Fruit fly (Drosophila melanogaster) whole organism, embryonic: ENCODE measurements around the gene CG7016.
A peak's percentile ranks its signal among the peaks of the same experiment; 100 is the strongest.

Source experiments
- Blimp-1 ChIP-seq: fragments of 200-800 bp; sonication (Bioruptor generic); optimal IDR thresholded peaks from 3 replicates; lab custom pipeline; 2018; ENCODE audit warnings: missing biosample characterization, missing genetic modification characterization, mild to moderate bottlenecking, moderate library complexity, missing genetic modification reagents
- CG10565 ChIP-seq: fragments of 200-800 bp; sonication (Bioruptor generic); optimal IDR thresholded peaks from 3 replicates; lab custom pipeline; 2016; ENCODE audit warnings: missing biosample characterization, mild to moderate bottlenecking, missing genetic modification characterization
- CG10979 ChIP-seq: fragments of 200-800 bp; sonication (Bioruptor generic); optimal IDR thresholded peaks from 2 replicates; lab custom pipeline; 2018; ENCODE audit warnings: missing biosample characterization, mild to moderate bottlenecking, missing genetic modification characterization, moderate library complexity
- CG12744 ChIP-seq: fragments of 200-800 bp; sonication (Bioruptor generic); optimal IDR thresholded peaks from 2 replicates; lab custom pipeline; 2016; ENCODE audit warnings: missing biosample characterization, missing genetic modification characterization
- CG13894 ChIP-seq: fragments of 200-800 bp; sonication (Bioruptor generic); optimal IDR thresholded peaks from 3 replicates; lab custom pipeline; 2018; ENCODE audit warnings: missing biosample characterization, mild to moderate bottlenecking, missing genetic modification characterization, moderate library complexity
- CG14965 ChIP-seq: fragments of 200-800 bp; sonication (Bioruptor generic); optimal IDR thresholded peaks from 2 replicates; lab custom pipeline; 2016; ENCODE audit warnings: missing biosample characterization, missing genetic modification characterization, borderline replicate concordance
- CG15601 ChIP-seq: fragments of 200-800 bp; sonication (Bioruptor generic); optimal IDR thresholded peaks from 3 replicates; lab custom pipeline; 2019; ENCODE audit warnings: missing biosample characterization, mild to moderate bottlenecking, missing genetic modification characterization, moderate library complexity
- CG1603 ChIP-seq: fragments of 200-800 bp; sonication (Bioruptor generic); optimal IDR thresholded peaks from 2 replicates; lab custom pipeline; 2019; ENCODE audit warnings: missing biosample characterization, mild to moderate bottlenecking, missing genetic modification characterization, moderate library complexity
- CG18599 ChIP-seq: fragments of 200-800 bp; sonication (Bioruptor generic); optimal IDR thresholded peaks from 3 replicates; lab custom pipeline; 2017; ENCODE audit warnings: missing biosample characterization, missing genetic modification characterization, mild to moderate bottlenecking, moderate library complexity, missing genetic modification reagents
- CG2199 ChIP-seq: fragments of 200-800 bp; sonication (Bioruptor generic); IDR thresholded peaks from 3 replicates; pipeline ENCODE4 v1.3.6; 2022; ENCODE audit warnings: missing biosample characterization, missing genetic modification characterization
- CG30403 ChIP-seq: fragments of 200-800 bp; sonication (Bioruptor generic); optimal IDR thresholded peaks from 3 replicates; lab custom pipeline; 2016; ENCODE audit warnings: missing biosample characterization, missing genetic modification characterization
- CG30431 ChIP-seq: fragments of 200-800 bp; sonication (Bioruptor generic); optimal IDR thresholded peaks from 2 replicates; lab custom pipeline; 2017; ENCODE audit warnings: missing biosample characterization, missing genetic modification characterization
- CG3407 ChIP-seq: fragments of 200-800 bp; sonication (Bioruptor generic); optimal IDR thresholded peaks from 2 replicates; lab custom pipeline; 2018; ENCODE audit warnings: missing biosample characterization, mild to moderate bottlenecking, missing genetic modification characterization
- CG43689 ChIP-seq: fragments of 200-800 bp; sonication (Bioruptor generic); IDR thresholded peaks from 2 replicates; pipeline ENCODE4 v1.3.6; 2022; ENCODE audit warnings: missing biosample characterization, missing genetic modification characterization
- CG6689 ChIP-seq: fragments of 200-800 bp; sonication (Bioruptor generic); IDR thresholded peaks from 2 replicates; pipeline ENCODE4 v1.3.6; 2022; ENCODE audit warnings: missing biosample characterization, missing genetic modification characterization
- CG7357 ChIP-seq: fragments of 200-800 bp; sonication (Bioruptor generic); IDR thresholded peaks from 3 replicates; pipeline ENCODE4 v1.3.6; 2022; ENCODE audit warnings: missing biosample characterization, missing genetic modification characterization
- CG7372 ChIP-seq: fragments of 200-800 bp; sonication (Bioruptor generic); IDR thresholded peaks from 2 replicates; pipeline ENCODE4 v1.3.6; 2022; ENCODE audit warnings: missing biosample characterization, missing genetic modification characterization
- CG8089 ChIP-seq: fragments of 200-800 bp; sonication (Bioruptor generic); optimal IDR thresholded peaks from 3 replicates; lab custom pipeline; 2016; ENCODE audit warnings: missing biosample characterization, missing genetic modification characterization
- CG9876 ChIP-seq: fragments of 200-800 bp; sonication (Bioruptor generic); optimal IDR thresholded peaks from 2 replicates; lab custom pipeline; 2016; ENCODE audit warnings: missing biosample characterization, missing genetic modification characterization
- CG9932 ChIP-seq: fragments of 200-800 bp; sonication (Bioruptor generic); IDR thresholded peaks from 2 replicates; pipeline ENCODE4 v1.3.6; 2022; ENCODE audit warnings: missing biosample characterization, missing genetic modification characterization
- Camta ChIP-seq: fragments of 200-800 bp; sonication (Bioruptor generic); optimal IDR thresholded peaks from 2 replicates; lab custom pipeline; 2016; ENCODE audit warnings: missing biosample characterization, missing genetic modification characterization
- E2f1 ChIP-seq: fragments of 200-800 bp; sonication (Bioruptor generic); IDR thresholded peaks from 2 replicates; pipeline ENCODE4 v1.3.6; 2022; ENCODE audit warnings: missing biosample characterization, missing genetic modification characterization
- Elba2 ChIP-seq: fragments of 200-800 bp; sonication (Bioruptor generic); optimal IDR thresholded peaks from 3 replicates; lab custom pipeline; 2016; ENCODE audit warnings: missing biosample characterization, missing genetic modification characterization
- Gsc ChIP-seq: fragments of 200-800 bp; sonication (Bioruptor generic); IDR thresholded peaks from 2 replicates; pipeline ENCODE4 v1.3.6; 2022; ENCODE audit warnings: missing biosample characterization, missing genetic modification characterization
- HLH4C ChIP-seq: fragments of 200-800 bp; sonication (Bioruptor generic); IDR thresholded peaks from 3 replicates; pipeline ENCODE4 v1.3.6; 2022; ENCODE audit warnings: missing biosample characterization, missing genetic modification characterization; ENCODE audit not compliant: partially characterized antibody
- HmgD ChIP-seq: fragments of 200-800 bp; sonication (Bioruptor generic); optimal IDR thresholded peaks from 3 replicates; lab custom pipeline; 2016; ENCODE audit warnings: missing biosample characterization, missing genetic modification characterization
- Hmr ChIP-seq: fragments of 200-800 bp; sonication (Bioruptor generic); optimal IDR thresholded peaks from 3 replicates; lab custom pipeline; 2017; ENCODE audit warnings: mild to moderate bottlenecking, missing biosample characterization, missing genetic modification reagents, missing genetic modification characterization
- Myb ChIP-seq: fragments of 200-800 bp; sonication (Bioruptor generic); optimal IDR thresholded peaks from 2 replicates; lab custom pipeline; 2016; ENCODE audit warnings: missing biosample characterization, missing genetic modification characterization
- NC2β ChIP-seq: fragments of 200-800 bp; sonication (Bioruptor generic); optimal IDR thresholded peaks from 2 replicates; lab custom pipeline; 2016; ENCODE audit warnings: missing biosample characterization, missing genetic modification characterization
- Ptx1 ChIP-seq: fragments of 200-800 bp; sonication (Bioruptor generic); IDR thresholded peaks from 2 replicates; pipeline ENCODE4 v1.3.6; 2022; ENCODE audit warnings: missing biosample characterization, missing genetic modification characterization
- Sin3A ChIP-seq: fragments of >200 bp; optimal IDR thresholded peaks from 2 replicates; lab custom pipeline; 2018
- Sox102F ChIP-seq: fragments of 200-800 bp; sonication (Bioruptor generic); optimal IDR thresholded peaks from 2 replicates; lab custom pipeline; 2018; ENCODE audit warnings: missing biosample characterization, mild to moderate bottlenecking, missing genetic modification characterization, moderate library complexity
- Trl ChIP-seq, 3 experiments: fragments of >200 bp in 2 of 3; fragments of 200-800 bp in 1 of 3; sonication (Bioruptor generic) in 1 of 3; optimal IDR thresholded peaks; 2 replicates in 1 of 3; 3 replicates in 2 of 3; lab custom pipeline; 2016 to 2017; ENCODE audit warnings: missing biosample characterization in 1 of 3, missing genetic modification characterization in 1 of 3
- abd-A ChIP-seq: fragments of 200-800 bp; sonication (Bioruptor generic); optimal IDR thresholded peaks from 3 replicates; lab custom pipeline; 2019; ENCODE audit warnings: missing biosample characterization, mild to moderate bottlenecking, missing genetic modification characterization, moderate library complexity
- bab2 ChIP-seq: fragments of 200-800 bp; sonication (Bioruptor generic); optimal IDR thresholded peaks from 2 replicates; lab custom pipeline; 2016; ENCODE audit warnings: missing biosample characterization, missing genetic modification characterization
- chn ChIP-seq: fragments of 200-800 bp; sonication (Bioruptor generic); optimal IDR thresholded peaks from 2 replicates; lab custom pipeline; 2016; ENCODE audit warnings: missing biosample characterization, missing genetic modification characterization
- dimm ChIP-seq: fragments of 200-800 bp; sonication (Bioruptor generic); IDR thresholded peaks from 2 replicates; pipeline ENCODE4 v1.3.6; 2022; ENCODE audit warnings: missing biosample characterization, missing genetic modification characterization
- disco-r ChIP-seq: fragments of 200-800 bp; sonication (Bioruptor generic); optimal IDR thresholded peaks from 2 replicates; lab custom pipeline; 2016; ENCODE audit warnings: missing biosample characterization, missing genetic modification characterization
- dmrt99B ChIP-seq: fragments of 200-800 bp; sonication (Bioruptor generic); optimal IDR thresholded peaks from 2 replicates; lab custom pipeline; 2018; ENCODE audit warnings: missing biosample characterization, mild to moderate bottlenecking, missing genetic modification characterization, moderate library complexity
- grau ChIP-seq: fragments of 200-800 bp; optimal IDR thresholded peaks from 3 replicates; lab custom pipeline; 2019; ENCODE audit warnings: missing biosample characterization, mild to moderate bottlenecking, missing genetic modification characterization, moderate library complexity
- ken ChIP-seq: fragments of 200-800 bp; sonication (Bioruptor generic); IDR thresholded peaks from 3 replicates; pipeline ENCODE4 v1.3.6; 2022; ENCODE audit warnings: missing biosample characterization, missing genetic modification characterization
- lmd ChIP-seq: fragments of 200-800 bp; sonication (Bioruptor generic); IDR thresholded peaks from 2 replicates; pipeline ENCODE4 v1.3.6; 2022; ENCODE audit warnings: missing biosample characterization, missing genetic modification characterization
- lola ChIP-seq, 3 experiments: fragments of >200 bp in 2 of 3; fragments of 200-800 bp in 1 of 3; sonication (Bioruptor generic) in 1 of 3; optimal IDR thresholded peaks; 2 replicates each; lab custom pipeline; 2017 to 2019; ENCODE audit warnings: missing biosample characterization in 3 of 3, missing genetic modification characterization in 3 of 3, mild to moderate bottlenecking in 1 of 3, moderate library complexity in 1 of 3
- nerfin-2 ChIP-seq: fragments of 200-800 bp; sonication (Bioruptor generic); IDR thresholded peaks from 2 replicates; pipeline ENCODE4 v1.3.6; 2022; ENCODE audit warnings: missing biosample characterization, missing genetic modification characterization; ENCODE audit not compliant: partially characterized antibody
- odd ChIP-seq: fragments of 200-800 bp; sonication (Bioruptor generic); optimal IDR thresholded peaks from 2 replicates; lab custom pipeline; 2017; ENCODE audit warnings: missing biosample characterization, mild to moderate bottlenecking, missing genetic modification characterization
- pho ChIP-seq: fragments of 200-800 bp; sonication (Bioruptor generic); optimal IDR thresholded peaks from 2 replicates; lab custom pipeline; 2016; ENCODE audit warnings: missing biosample characterization, missing genetic modification characterization
- phol ChIP-seq: fragments of 200-800 bp; sonication (Bioruptor generic); optimal IDR thresholded peaks from 3 replicates; lab custom pipeline; 2018; ENCODE audit warnings: missing biosample characterization, mild to moderate bottlenecking, missing genetic modification characterization, moderate library complexity
- ranshi ChIP-seq: fragments of 200-800 bp; sonication (Bioruptor generic); IDR thresholded peaks from 2 replicates; pipeline ENCODE4 v1.3.6; 2022; ENCODE audit warnings: missing biosample characterization, missing genetic modification characterization
- sens ChIP-seq: fragments of 200-800 bp; sonication (Bioruptor generic); peaks from one replicate; lab custom pipeline; 2016; ENCODE audit warnings: missing biosample characterization, missing genetic modification characterization
- sob ChIP-seq: fragments of 200-800 bp; sonication (Bioruptor generic); IDR thresholded peaks from 2 replicates; pipeline ENCODE4 v1.3.6; 2022; ENCODE audit warnings: missing biosample characterization, missing genetic modification characterization
- vnd ChIP-seq: fragments of 200-800 bp; sonication (Bioruptor generic); IDR thresholded peaks from 3 replicates; pipeline ENCODE4 v1.3.6; 2022; ENCODE audit warnings: missing biosample characterization, missing genetic modification characterization; ENCODE audit not compliant: partially characterized antibody
- zen2 ChIP-seq: fragments of 200-800 bp; sonication (Bioruptor generic); IDR thresholded peaks from 3 replicates; pipeline ENCODE4 v1.3.6; 2022; ENCODE audit warnings: missing biosample characterization, missing genetic modification characterization; ENCODE audit not compliant: partially characterized antibody

Gene CG7016

dm6 chr3R:24886470-24886869, 23.7 kb downstream of the CG7016 start:
- TF ChIP-seq pho (GFP tag; lab: Kevin White, UChicago) (no peak), CG30431 (GFP tag; lab: Kevin White, UChicago) (no peak), lmd (GFP tag; lab: Robert Waterston, UW) (peak; percentile 19; the same call in 1 of the 2 replicates), E2f1 (no peak), CG12744 (no peak), CG30403 (no peak), sens (GFP tag; lab: Kevin White, UChicago) (peak; percentile 54), CG14965 (GFP tag; lab: Kevin White, UChicago) (no peak), CG9876 (no peak), Camta (GFP tag; lab: Kevin White, UChicago) (no peak), Ptx1 (GFP tag; lab: Robert Waterston, UW) (0 out of 2 replicates have a peak, but pooled peaks have one; percentile 16), ken (GFP tag; lab: Robert Waterston, UW) (no peak), phol (peak; percentile 27), Trl (optimal IDR thresholded peaks at IDR 0.05; lab: Kevin White, UChicago) (no peak), Trl (GFP tag; optimal IDR thresholded peaks at IDR 0.05; lab: Kevin White, UChicago) (no peak), ranshi (no peak), CG7357 (GFP tag; lab: Robert Waterston, UW) (no peak), CG9932 (no peak), CG43689 (GFP tag; lab: Robert Waterston, UW) (no peak), odd (GFP tag; lab: Kevin White, UChicago) (no peak), abd-A (no peak), Hmr (GFP tag; lab: Kevin White, UChicago) (no peak), CG7372 (no peak), Blimp-1 (GFP tag; lab: Kevin White, UChicago) (peak; percentile 31), CG6689 (GFP tag; lab: Robert Waterston, UW) (peak; percentile 17; the same call in 1 of the 2 replicates), CG2199 (GFP tag; lab: Robert Waterston, UW) (no peak), Elba2 (GFP tag; lab: Kevin White, UChicago) (no peak), dmrt99B (tag; lab: Kevin White, UChicago) (peak; percentile 57), grau (tag; lab: Kevin White, UChicago) (no peak), CG10565 (GFP tag; lab: Kevin White, UChicago) (no peak), vnd (GFP tag; lab: Robert Waterston, UW) (no peak), zen2 (GFP tag; lab: Robert Waterston, UW) (no peak), CG18599 (GFP tag; lab: Kevin White, UChicago) (no peak), Sox102F (GFP tag; lab: Kevin White, UChicago) (peak; percentile 58), chn (GFP tag; lab: Kevin White, UChicago) (no peak), CG8089 (GFP tag; lab: Kevin White, UChicago) (no peak), CG3407 (GFP tag; lab: Kevin White, UChicago) (no peak), nerfin-2 (GFP tag; lab: Robert Waterston, UW) (no peak), Myb (GFP tag; lab: Kevin White, UChicago) (no peak), NC2β (no peak), Sin3A (lab: Kevin White, UChicago) (no peak), HLH4C (GFP tag; lab: Robert Waterston, UW) (no peak), Gsc (GFP tag; lab: Robert Waterston, UW) (no peak), CG10979 (tag; lab: Kevin White, UChicago) (peak; percentile 17), HmgD (no peak), dimm (GFP tag; lab: Robert Waterston, UW) (no peak), CG15601 (tag; lab: Kevin White, UChicago) (no peak), disco-r (GFP tag; lab: Kevin White, UChicago) (no peak), sob (GFP tag; lab: Robert Waterston, UW) (no peak), lola (GFP tag; optimal IDR thresholded peaks at IDR 0.05; lab: Kevin White, UChicago) (no peak), CG13894 (tag; lab: Kevin White, UChicago) (no peak), bab2 (GFP tag; lab: Kevin White, UChicago) (no peak), CG1603 (tag; lab: Kevin White, UChicago) (no peak)
